Fruit fly (Drosophila melanogaster): ENCODE data around the gene CG13473.
A peak's percentile ranks its signal among the peaks of the same experiment; 100 is the strongest.

Gene CG13473

DNA sequence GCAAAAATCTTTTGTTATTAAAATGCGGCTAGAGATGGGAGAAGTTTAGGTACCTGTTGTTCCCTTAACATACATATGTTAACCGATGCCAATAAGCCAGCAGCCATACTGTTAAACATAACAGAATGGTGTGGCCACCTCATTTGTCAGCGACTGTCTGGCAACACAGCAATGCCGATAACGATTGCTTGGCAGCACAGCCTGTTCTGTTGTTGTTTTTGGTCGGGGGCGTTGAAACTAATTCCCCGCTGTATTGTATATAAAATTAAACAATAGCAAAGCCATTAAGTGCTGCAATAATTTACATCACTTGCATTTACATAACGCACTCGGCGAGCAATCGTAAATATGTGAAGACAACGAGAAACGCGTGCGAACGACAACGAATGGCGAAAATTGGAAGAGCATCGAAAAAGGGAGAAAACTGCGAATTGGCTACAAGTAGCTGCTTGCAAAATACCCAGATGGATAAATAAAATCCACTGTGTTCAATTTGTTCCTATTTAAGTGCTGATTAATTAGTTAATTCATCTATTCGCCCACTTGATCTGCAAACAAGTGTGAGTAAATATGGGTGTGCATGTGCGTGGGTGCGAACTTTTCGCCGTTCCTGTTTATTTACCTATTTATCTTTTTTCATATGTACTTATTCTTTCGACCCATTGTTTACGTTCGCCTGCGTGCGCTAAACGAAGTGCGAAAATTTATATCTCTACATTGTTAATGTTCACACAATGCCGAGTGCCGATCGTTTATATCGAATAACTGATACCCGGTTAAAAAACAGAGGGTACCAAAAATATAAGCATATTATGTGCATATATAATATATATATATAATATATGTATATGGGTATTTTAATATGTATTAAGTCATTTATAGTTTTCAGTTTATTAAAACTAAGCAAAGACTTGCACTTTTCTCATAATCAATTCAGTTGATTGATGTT lies 33.6 kb downstream of the CG13473 start, which contains the start of the genes Tsen34 and Mgat4a (continued):
- TF ChIP-seq org-1 (GFP tag; optimal IDR thresholded peaks at IDR 0.05) (peak; percentile 46), Dfd (GFP tag; optimal IDR thresholded peaks at IDR 0.05) (no peak), CG10462 (GFP tag; optimal IDR thresholded peaks at IDR 0.05) (no peak), fd102C (GFP tag; optimal IDR thresholded peaks at IDR 0.05) (no peak), CG17568 (GFP tag; optimal IDR thresholded peaks at IDR 0.05) (no peak), CG2712 (tag; optimal IDR thresholded peaks at IDR 0.05) (peak; percentile 10), eyg (GFP tag; optimal IDR thresholded peaks at IDR 0.05) (peak; percentile 47), Xrp1 (GFP tag; IDR thresholded peaks at IDR 0.05) (peak; percentile 54), fru (optimal IDR thresholded peaks at IDR 0.05) (no peak), CG3726 (GFP tag; IDR thresholded peaks at IDR 0.05) (no peak), CG14050 (GFP tag; IDR thresholded peaks at IDR 0.05) (no peak), CG34422 (GFP tag; IDR thresholded peaks at IDR 0.05) (peak; percentile 37; the same call in 1 of the 3 replicates), al (GFP tag; IDR thresholded peaks at IDR 0.05) (no peak), cato (GFP tag; optimal IDR thresholded peaks at IDR 0.05; ENCODE audit: borderline replicate concordance) (no peak), Taf1 (GFP tag; IDR thresholded peaks at IDR 0.05) (no peak; the same call in 1 of the 2 replicates), CG4707 (GFP tag; optimal IDR thresholded peaks at IDR 0.05) (no peak), nau (GFP tag; optimal IDR thresholded peaks at IDR 0.05) (no peak), ro (GFP tag; IDR thresholded peaks at IDR 0.05) (no peak), rib (GFP tag; IDR thresholded peaks at IDR 0.05) (peak; percentile 87), trh (GFP tag; optimal IDR thresholded peaks at IDR 0.05) (no peak), Bgb (GFP tag; IDR thresholded peaks at IDR 0.05; ENCODE audit: partially characterized antibody) (peak; percentile 73), CG15073 (GFP tag; optimal IDR thresholded peaks at IDR 0.05) (no peak), bab2 (GFP tag; optimal IDR thresholded peaks at IDR 0.05) (peak; percentile 27), Drgx (GFP tag; IDR thresholded peaks at IDR 0.05) (no peak), ase (GFP tag; IDR thresholded peaks at IDR 0.05) (no peak), zen2 (GFP tag; IDR thresholded peaks at IDR 0.05; ENCODE audit: partially characterized antibody) (no peak; the same call in 2 of the 3 replicates), Rx (GFP tag; IDR thresholded peaks at IDR 0.05) (no peak), CG18599 (GFP tag; optimal IDR thresholded peaks at IDR 0.05) (peak; percentile 82), CG9932 (GFP tag; IDR thresholded peaks at IDR 0.05) (peak; percentile 71), YL-1 (GFP tag; optimal IDR thresholded peaks at IDR 0.05) (peak; percentile 61), sug (tag; optimal IDR thresholded peaks at IDR 0.05) (no peak), CG7745 (tag; optimal IDR thresholded peaks at IDR 0.05) (no peak), CG43689 (GFP tag; IDR thresholded peaks at IDR 0.05) (no peak), ewg (GFP tag; optimal IDR thresholded peaks at IDR 0.05) (no peak), MTF-1 (GFP tag; optimal IDR thresholded peaks at IDR 0.05; ENCODE audit: borderline replicate concordance) (peak; percentile 50), Sox102F (GFP tag; optimal IDR thresholded peaks at IDR 0.05) (no peak), Asciz (GFP tag; optimal IDR thresholded peaks at IDR 0.05) (no peak), CG6683 (GFP tag; optimal IDR thresholded peaks at IDR 0.05) (peak; percentile 42), CG7556 (GFP tag; optimal IDR thresholded peaks at IDR 0.05) (no peak), CG12769 (tag; optimal IDR thresholded peaks at IDR 0.05) (no peak), CG8924 (tag; optimal IDR thresholded peaks at IDR 0.05) (peak; percentile 68), slou (GFP tag; optimal IDR thresholded peaks at IDR 0.05) (peak; percentile 49), CG10654 (GFP tag; optimal IDR thresholded peaks at IDR 0.05) (no peak), Vsx1 (GFP tag; optimal IDR thresholded peaks at IDR 0.05) (no peak), Six4 (GFP tag; optimal IDR thresholded peaks at IDR 0.05) (no peak), PHDP (tag; optimal IDR thresholded peaks at IDR 0.05) (peak; percentile 35), CG17829 (tag; optimal IDR thresholded peaks at IDR 0.05) (peak; percentile 31), CG8944 (GFP tag; optimal IDR thresholded peaks at IDR 0.05) (no peak), CG11723 (GFP tag; optimal IDR thresholded peaks at IDR 0.05) (no peak)
